Fruit fly (Drosophila melanogaster): ENCODE measurements around the gene CG7384.

CG7384 gene

DNA sequence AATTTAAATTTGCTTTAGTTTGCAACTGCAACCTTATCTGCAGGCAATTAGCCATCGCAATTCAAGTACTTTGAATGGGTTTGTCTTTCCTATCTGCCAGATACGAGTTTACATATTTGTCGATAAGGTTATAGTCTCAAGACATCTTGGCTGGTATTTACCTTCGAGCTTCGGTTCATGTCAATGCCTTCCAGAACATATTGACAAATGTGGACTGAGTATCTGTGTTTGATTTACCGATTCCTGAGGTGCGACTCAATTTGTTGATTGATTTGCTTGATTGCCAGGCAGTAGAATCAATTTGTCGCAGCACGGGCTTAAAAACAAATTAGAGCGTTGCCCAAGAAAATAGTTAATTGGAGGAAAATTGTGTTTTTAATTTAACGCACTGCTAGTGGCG, 42.6 kb upstream of the CG7384 start (continued):
- TF ChIP-seq Deaf1 (tag; optimal IDR thresholded peaks at IDR 0.05) (no peak), Dref (GFP tag; IDR thresholded peaks at IDR 0.05) (no peak), ken (GFP tag; IDR thresholded peaks at IDR 0.05) (0 out of 3 replicates have a peak, but pooled peaks have one; percentile 23), Dp (GFP tag; optimal IDR thresholded peaks at IDR 0.05) (no peak), ci (GFP tag; IDR thresholded peaks at IDR 0.05) (peak; percentile 38; the same call in 1 of the 3 replicates), CG9437 (GFP tag; optimal IDR thresholded peaks at IDR 0.05) (no peak), CG8089 (GFP tag; optimal IDR thresholded peaks at IDR 0.05) (peak; percentile 11), CG7786 (GFP tag; optimal IDR thresholded peaks at IDR 0.05) (no peak), CG11695 (GFP tag; IDR thresholded peaks at IDR 0.05) (0 out of 3 replicates have a peak, but pooled peaks have one; percentile 35), fd102C (GFP tag; optimal IDR thresholded peaks at IDR 0.05) (peak; percentile 21), mld (GFP tag; IDR thresholded peaks at IDR 0.05; ENCODE audit: partially characterized antibody) (no peak), CG7357 (GFP tag; IDR thresholded peaks at IDR 0.05) (no peak), seq (GFP tag; IDR thresholded peaks at IDR 0.05) (peak; percentile 41; the same call in 1 of the 2 replicates), h (optimal IDR thresholded peaks at IDR 0.05) (no peak), CG15696 (tag; optimal IDR thresholded peaks at IDR 0.05) (peak; percentile 82), CG13894 (tag; optimal IDR thresholded peaks at IDR 0.05) (no peak), CG10147 (GFP tag; optimal IDR thresholded peaks at IDR 0.05) (no peak), CG12769 (tag; optimal IDR thresholded peaks at IDR 0.05) (peak; percentile 0), NfI (GFP tag; optimal IDR thresholded peaks at IDR 0.05) (no peak), CG17802 (tag; optimal IDR thresholded peaks at IDR 0.05) (no peak), MESR4 (GFP tag; optimal IDR thresholded peaks at IDR 0.05) (no peak), zfh2 (GFP tag; optimal IDR thresholded peaks at IDR 0.05) (no peak), CG32767 (GFP tag; IDR thresholded peaks at IDR 0.05) (no peak), exex (tag; optimal IDR thresholded peaks at IDR 0.05) (peak; percentile 36), danr (GFP tag; IDR thresholded peaks at IDR 0.05) (no peak), Hey (tag; optimal IDR thresholded peaks at IDR 0.05) (no peak), CG2712 (tag; optimal IDR thresholded peaks at IDR 0.05) (peak; percentile 21), CG6654 (GFP tag; optimal IDR thresholded peaks at IDR 0.05) (no peak), Dek (tag; optimal IDR thresholded peaks at IDR 0.05) (no peak), Hand (GFP tag; optimal IDR thresholded peaks at IDR 0.05) (no peak), CG10274 (GFP tag; optimal IDR thresholded peaks at IDR 0.05) (no peak), CG10565 (GFP tag; optimal IDR thresholded peaks at IDR 0.05) (no peak), bsh (GFP tag; optimal IDR thresholded peaks at IDR 0.05) (peak in 1 of 2 experiments; percentile 52), repo (GFP tag; optimal IDR thresholded peaks at IDR 0.05) (no peak), CG43689 (GFP tag; IDR thresholded peaks at IDR 0.05) (no peak), jumu (GFP tag; optimal IDR thresholded peaks at IDR 0.05) (no peak), gem (tag; optimal IDR thresholded peaks at IDR 0.05) (peak; percentile 54), ttk (GFP tag; IDR thresholded peaks at IDR 0.05) (no peak), lola (GFP tag; optimal IDR thresholded peaks at IDR 0.05) (peak in 1 of 3 experiments; percentile 55), CG16779 (GFP tag; IDR thresholded peaks at IDR 0.05) (no peak), CG31388 (GFP tag; optimal IDR thresholded peaks at IDR 0.05) (no peak), Asciz (GFP tag; optimal IDR thresholded peaks at IDR 0.05) (peak; percentile 22), eyg (GFP tag; optimal IDR thresholded peaks at IDR 0.05) (no peak), gce (GFP tag; IDR thresholded peaks at IDR 0.05) (no peak), disco-r (GFP tag; optimal IDR thresholded peaks at IDR 0.05) (no peak), peb (GFP tag; IDR thresholded peaks at IDR 0.05) (0 out of 2 replicates have a peak, but pooled peaks have one; percentile 10), ara (GFP tag; IDR thresholded peaks at IDR 0.05) (peak; percentile 66), CG2199 (GFP tag; IDR thresholded peaks at IDR 0.05) (no peak), Optix (GFP tag; IDR thresholded peaks at IDR 0.05) (no peak), CG14710 (tag; optimal IDR thresholded peaks at IDR 0.05) (peak; percentile 49), CG15601 (tag; optimal IDR thresholded peaks at IDR 0.05) (peak; percentile 69)
